Worm (Caenorhabditis elegans) whole organism, mixed stage, embryonic: ENCODE measurements around the gene C23F12.4.

ENCODE experiments used
- M03D4.4 ChIP-seq: sonication (generic microtip); optimal IDR thresholded peaks from 2 replicates; lab custom pipeline; 2017; ENCODE audit warnings: mild to moderate bottlenecking, missing genetic modification characterization, missing compliant biosample characterization
- bed-3 ChIP-seq: fragments of 200-800 bp; sonication (Bioruptor generic); optimal IDR thresholded peaks from 3 replicates; lab custom pipeline; 2018; ENCODE audit warnings: mild to moderate bottlenecking, missing genetic modification characterization, moderate library complexity, missing compliant biosample characterization
- blmp-1 ChIP-seq: fragments of 150-350 bp; optimal IDR thresholded peaks from 2 replicates; lab custom pipeline; 2014; ENCODE audit warnings: missing biosample characterization, missing genetic modification characterization
- ceh-39 ChIP-seq: fragments of 150-350 bp; optimal IDR thresholded peaks from 2 replicates; lab custom pipeline; 2014; ENCODE audit warnings: missing biosample characterization, missing genetic modification characterization
- ceh-43 ChIP-seq: fragments of 200-800 bp; sonication (Bioruptor generic); optimal IDR thresholded peaks from 2 replicates; lab custom pipeline; 2018; ENCODE audit warnings: mild to moderate bottlenecking, missing genetic modification characterization, moderate library complexity, missing compliant biosample characterization
- ceh-83 ChIP-seq: fragments of 200-800 bp; sonication (Bioruptor generic); optimal IDR thresholded peaks from 2 replicates; lab custom pipeline; 2018; ENCODE audit warnings: mild to moderate bottlenecking, missing genetic modification characterization, missing compliant biosample characterization
- ces-1 ChIP-seq: fragments of 150-350 bp; optimal IDR thresholded peaks from 2 replicates; lab custom pipeline; 2014; ENCODE audit warnings: missing biosample characterization, missing genetic modification reagents, missing genetic modification characterization
- cnd-1 ChIP-seq: fragments of 200-800 bp; sonication (Bioruptor generic); optimal IDR thresholded peaks from 2 replicates; lab custom pipeline; 2018; ENCODE audit warnings: mild to moderate bottlenecking, missing genetic modification characterization, missing compliant biosample characterization
- drap-1 ChIP-seq: fragments of 200-800 bp; sonication (Bioruptor generic); optimal IDR thresholded peaks from 3 replicates; lab custom pipeline; 2018; ENCODE audit warnings: mild to moderate bottlenecking, missing genetic modification characterization, missing compliant biosample characterization
- elt-1 ChIP-seq: sonication (generic microtip); optimal IDR thresholded peaks from 2 replicates; lab custom pipeline; 2017; ENCODE audit warnings: missing genetic modification characterization, mild to moderate bottlenecking, missing compliant biosample characterization, antibody characterized with exemption, moderate library complexity, borderline replicate concordance; ENCODE audit not compliant: insufficient read depth
- elt-3 ChIP-seq: fragments of 150-350 bp; optimal IDR thresholded peaks from 2 replicates; lab custom pipeline; 2014; ENCODE audit warnings: missing biosample characterization, missing genetic modification characterization
- flh-1 ChIP-seq: fragments of 200-800 bp; sonication (Bioruptor generic); optimal IDR thresholded peaks from 2 replicates; lab custom pipeline; 2018; ENCODE audit warnings: mild to moderate bottlenecking, missing genetic modification characterization, moderate library complexity, missing compliant biosample characterization
- ham-2 ChIP-seq: fragments of 200-800 bp; sonication (Bioruptor generic); optimal IDR thresholded peaks from 2 replicates; lab custom pipeline; 2018; ENCODE audit warnings: mild to moderate bottlenecking, missing genetic modification characterization, missing compliant biosample characterization
- hlh-1 ChIP-seq: fragments of 150-350 bp; optimal IDR thresholded peaks from 2 replicates; lab custom pipeline; 2014; ENCODE audit warnings: missing biosample characterization, missing genetic modification reagents, missing genetic modification characterization
- lin-13 ChIP-seq: fragments of 150-350 bp; optimal IDR thresholded peaks from 2 replicates; lab custom pipeline; 2014; ENCODE audit warnings: missing biosample characterization, missing genetic modification characterization
- lin-32 ChIP-seq: fragments of 200-800 bp; sonication (Bioruptor generic); optimal IDR thresholded peaks from 2 replicates; lab custom pipeline; 2018; ENCODE audit warnings: mild to moderate bottlenecking, missing genetic modification characterization, missing compliant biosample characterization
- lsy-2 ChIP-seq: fragments of 150-350 bp; optimal IDR thresholded peaks from 2 replicates; lab custom pipeline; 2014; ENCODE audit warnings: missing biosample characterization, missing genetic modification characterization
- mab-5 ChIP-seq: fragments of 150-350 bp; optimal IDR thresholded peaks from 2 replicates; lab custom pipeline; 2014; ENCODE audit warnings: missing biosample characterization, missing genetic modification characterization
- mep-1 ChIP-seq: fragments of 150-350 bp; optimal IDR thresholded peaks from 2 replicates; lab custom pipeline; 2017; ENCODE audit warnings: missing biosample characterization, missing genetic modification reagents, missing genetic modification characterization, inconsistent platforms
- mls-2 ChIP-seq: sonication (generic microtip); optimal IDR thresholded peaks from 2 replicates; lab custom pipeline; 2016; ENCODE audit warnings: mild to moderate bottlenecking, missing genetic modification characterization, moderate library complexity, missing compliant biosample characterization
- nhr-12 ChIP-seq: fragments of 150-350 bp; optimal IDR thresholded peaks from 2 replicates; lab custom pipeline; 2014; ENCODE audit warnings: missing biosample characterization, missing genetic modification characterization
- nhr-2 ChIP-seq: fragments of 150-350 bp; optimal IDR thresholded peaks from 2 replicates; lab custom pipeline; 2014; ENCODE audit warnings: missing biosample characterization, missing genetic modification characterization
- nhr-237 ChIP-seq: fragments of 150-350 bp; optimal IDR thresholded peaks from 2 replicates; lab custom pipeline; 2014; ENCODE audit warnings: missing biosample characterization, missing genetic modification characterization
- nhr-28 ChIP-seq: fragments of 150-350 bp; optimal IDR thresholded peaks from 2 replicates; lab custom pipeline; 2014; ENCODE audit warnings: missing biosample characterization, missing genetic modification characterization
- nhr-76 ChIP-seq: sonication (generic microtip); optimal IDR thresholded peaks from 2 replicates; lab custom pipeline; 2017; ENCODE audit warnings: missing biosample characterization, missing genetic modification characterization
- pha-4 ChIP-seq: fragments of 150-350 bp; optimal IDR thresholded peaks from 2 replicates; lab custom pipeline; 2018; ENCODE audit warnings: missing biosample characterization, missing genetic modification reagents, missing genetic modification characterization
- sem-2 ChIP-seq: fragments of 200-800 bp; sonication (Bioruptor generic); optimal IDR thresholded peaks from 2 replicates; lab custom pipeline; 2018; ENCODE audit warnings: mild to moderate bottlenecking, missing genetic modification characterization, missing compliant biosample characterization
- snpc-4 ChIP-seq: fragments of 150-350 bp; optimal IDR thresholded peaks from 2 replicates; lab custom pipeline; 2014; ENCODE audit warnings: missing biosample characterization, missing genetic modification characterization
- sptf-1 ChIP-seq: sonication (generic microtip); optimal IDR thresholded peaks from 2 replicates; lab custom pipeline; 2017; ENCODE audit warnings: mild to moderate bottlenecking, missing genetic modification characterization, moderate library complexity, missing compliant biosample characterization
- tbx-8 ChIP-seq: fragments of 200-800 bp; sonication (Bioruptor generic); optimal IDR thresholded peaks from 2 replicates; lab custom pipeline; 2018; ENCODE audit warnings: mild to moderate bottlenecking, missing genetic modification characterization, moderate library complexity, missing compliant biosample characterization
- unc-120 ChIP-seq: sonication (generic microtip); optimal IDR thresholded peaks from 2 replicates; lab custom pipeline; 2017; ENCODE audit warnings: missing genetic modification characterization, missing compliant biosample characterization; ENCODE audit not compliant: poor library complexity, severe bottlenecking
- unc-39 ChIP-seq: fragments of 150-350 bp; optimal IDR thresholded peaks from 2 replicates; lab custom pipeline; 2014; ENCODE audit warnings: missing biosample characterization, missing genetic modification characterization
- unc-62 ChIP-seq: fragments of 150-350 bp; optimal IDR thresholded peaks from 2 replicates; lab custom pipeline; 2014; ENCODE audit warnings: missing biosample characterization, missing genetic modification reagents, missing genetic modification characterization
- zip-8 ChIP-seq: fragments of 150-350 bp; optimal IDR thresholded peaks from 2 replicates; lab custom pipeline; 2014; ENCODE audit warnings: missing biosample characterization, missing genetic modification characterization
- ztf-11 ChIP-seq: fragments of 150-350 bp; optimal IDR thresholded peaks from 2 replicates; lab custom pipeline; 2014; ENCODE audit warnings: missing biosample characterization, missing genetic modification characterization

C23F12.4 gene

DNA sequence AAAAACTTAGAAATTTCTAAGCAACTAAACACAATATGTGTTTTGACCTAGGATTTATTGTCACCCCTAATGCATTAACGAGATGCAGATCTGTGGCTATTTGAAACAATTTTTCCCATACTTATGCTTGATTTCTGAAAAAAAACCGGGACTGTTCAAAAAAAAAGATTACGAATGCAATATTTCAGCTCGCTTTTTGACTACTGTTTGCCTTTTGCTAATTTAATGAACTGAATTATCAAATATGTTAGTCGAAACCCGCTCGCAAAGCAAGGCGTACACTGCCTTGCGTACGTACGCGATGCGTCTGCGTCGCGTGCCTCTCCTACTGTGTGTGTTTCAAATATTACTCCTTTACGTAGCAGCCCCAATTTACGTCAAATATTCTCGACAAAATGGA is at the start of gene C23F12.4:
Gene C23F12.4 (plus strand): TSS at position 301 of the 400 bp plus-strand sequence.
- peak; percentile 43 for TF ChIP-seq ces-1 (GFP tag; lab: Kevin White, UChicago)
- no peak for TF ChIP-seq unc-39 (tag; lab: Kevin White, UChicago)

DNA sequence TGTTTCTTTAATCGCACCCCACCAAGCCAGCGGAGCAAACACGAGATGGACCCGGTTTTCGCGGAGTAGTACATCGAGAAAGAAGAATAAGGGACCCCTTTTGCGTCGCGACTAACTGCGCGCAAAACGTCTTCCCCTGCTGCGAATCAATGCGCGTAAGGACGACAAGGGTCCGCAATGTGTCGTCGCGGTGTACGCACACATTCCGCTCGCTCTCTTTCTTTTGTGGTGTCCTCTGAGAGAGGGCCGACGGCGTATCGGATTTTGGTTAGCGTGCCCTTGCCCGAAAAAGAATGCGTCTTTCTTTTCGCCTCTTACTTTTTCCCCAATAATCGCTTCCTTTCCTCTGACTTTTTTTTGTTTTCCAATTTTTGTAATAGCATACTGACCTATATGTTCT is 49.3 kb upstream of the C23F12.4 start:
- TF ChIP-seq snpc-4 (no peak), zip-8 (tag; lab: Kevin White, UChicago) (no peak), bed-3 (no peak), mab-5 (tag; lab: Kevin White, UChicago) (no peak), blmp-1 (tag; lab: Kevin White, UChicago) (no peak), lin-13 (tag; lab: Kevin White, UChicago) (peak; percentile 66), nhr-12 (tag; lab: Kevin White, UChicago) (no peak), lin-32 (GFP tag; lab: Kevin White, UChicago) (no peak), elt-3 (no peak), sem-2 (GFP tag; lab: Kevin White, UChicago) (peak; percentile 21), flh-1 (GFP tag; lab: Kevin White, UChicago) (peak; percentile 4), nhr-237 (tag; lab: Kevin White, UChicago) (no peak), ham-2 (peak; percentile 21), ztf-11 (tag; lab: Kevin White, UChicago) (no peak), unc-62 (GFP tag; lab: Kevin White, UChicago) (no peak), elt-1 (tag; lab: Kevin White, UChicago) (no peak), ces-1 (GFP tag; lab: Kevin White, UChicago) (peak; percentile 77), unc-39 (tag; lab: Kevin White, UChicago) (no peak), pha-4 (tag; lab: Kevin White, UChicago) (peak; percentile 69), cnd-1 (tag; lab: Kevin White, UChicago) (peak; percentile 37), nhr-28 (no peak), mep-1 (tag; lab: Kevin White, UChicago) (peak; percentile 86), nhr-76 (tag; lab: Kevin White, UChicago) (no peak), ceh-43 (GFP tag; lab: Kevin White, UChicago) (no peak), hlh-1 (tag; lab: Kevin White, UChicago) (peak; percentile 32), sptf-1 (tag; lab: Kevin White, UChicago) (peak; percentile 81), nhr-2 (tag; lab: Kevin White, UChicago) (no peak), ceh-39 (no peak), mls-2 (tag; lab: Kevin White, UChicago) (peak; percentile 66), M03D4.4 (tag; lab: Kevin White, UChicago) (peak; percentile 61), unc-120 (tag; lab: Kevin White, UChicago) (peak; percentile 33), lsy-2 (tag; lab: Kevin White, UChicago) (no peak), tbx-8 (GFP tag; lab: Kevin White, UChicago) (peak; percentile 17), drap-1 (GFP tag; lab: Kevin White, UChicago) (peak; percentile 72), ceh-83 (GFP tag; lab: Kevin White, UChicago) (no peak)

DNA sequence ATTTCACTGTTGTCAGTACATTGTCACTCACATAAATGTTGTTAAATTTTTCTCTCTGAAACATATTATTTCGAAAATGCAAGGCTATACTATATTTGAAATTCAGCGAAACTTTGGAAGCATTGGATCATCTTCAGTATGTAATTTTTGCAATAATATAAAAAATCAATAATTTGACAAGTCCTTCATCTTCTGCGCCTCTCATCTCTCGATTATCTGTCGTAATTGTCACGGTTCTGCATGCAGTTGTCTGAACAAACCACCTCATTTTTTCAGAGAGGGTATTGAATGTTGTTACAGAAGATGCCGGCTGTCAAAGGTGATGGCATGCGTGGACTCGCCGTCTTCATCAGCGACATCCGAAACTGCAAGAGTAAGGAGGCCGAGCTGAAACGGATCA is 48.8 kb upstream of the C23F12.4 start, which contains the start of gene apa-2:
Gene apa-2 (plus strand): TSS at position 301 of the 400 bp plus-strand sequence.
- TF ChIP-seq M03D4.4 (tag; lab: Kevin White, UChicago) (no peak), ces-1 (GFP tag; lab: Kevin White, UChicago) (no peak), flh-1 (GFP tag; lab: Kevin White, UChicago) (no peak), ham-2 (no peak), nhr-76 (tag; lab: Kevin White, UChicago) (no peak), ceh-39 (no peak), unc-62 (GFP tag; lab: Kevin White, UChicago) (no peak)

- TF ChIP-seq nhr-2 (tag; lab: Kevin White, UChicago) (no peak), unc-62 (GFP tag; lab: Kevin White, UChicago) (peak; percentile 40), ces-1 (GFP tag; lab: Kevin White, UChicago) (peak; percentile 20), elt-3 (no peak), ceh-39 (no peak), ceh-43 (GFP tag; lab: Kevin White, UChicago) (no peak), mep-1 (tag; lab: Kevin White, UChicago) (peak; percentile 24), lin-13 (tag; lab: Kevin White, UChicago) (peak; percentile 21), pha-4 (tag; lab: Kevin White, UChicago) (peak; percentile 83)
Observed at ce11 chrX:9347380-9347979, 39.7 kb upstream of the C23F12.4 start, which contains the start of gene oga-1. oga-1 (minus strand) TSS chrX:9347430.
